Fruit fly (Drosophila melanogaster) whole organism, embryonic: ENCODE data around the gene Mad.

Experiments
- Aef1 ChIP-seq: fragments of 200-800 bp; sonication (Bioruptor generic); IDR thresholded peaks from 3 replicates; pipeline ENCODE4 v1.3.6; 2022; ENCODE audit warnings: missing biosample characterization, missing genetic modification characterization
- B-H2 ChIP-seq: fragments of 200-800 bp; sonication (Bioruptor generic); optimal IDR thresholded peaks from 2 replicates; lab custom pipeline; 2018; ENCODE audit warnings: missing biosample characterization, mild to moderate bottlenecking, missing genetic modification characterization
- Bteb2 ChIP-seq: fragments of 200-800 bp; sonication (Bioruptor generic); optimal IDR thresholded peaks from 2 replicates; lab custom pipeline; 2016; ENCODE audit warnings: missing biosample characterization, missing genetic modification characterization
- CG10267 ChIP-seq: fragments of 200-800 bp; sonication (Bioruptor generic); optimal IDR thresholded peaks from 2 replicates; lab custom pipeline; 2018; ENCODE audit warnings: missing biosample characterization, mild to moderate bottlenecking, missing genetic modification characterization, moderate library complexity
- CG10462 ChIP-seq: fragments of 200-800 bp; sonication (Bioruptor generic); optimal IDR thresholded peaks from 2 replicates; lab custom pipeline; 2016; ENCODE audit warnings: missing biosample characterization, missing genetic modification characterization
- CG10959 ChIP-seq: fragments of 200-800 bp; sonication (Bioruptor generic); IDR thresholded peaks from 2 replicates; pipeline ENCODE4 v1.3.6; 2022; ENCODE audit warnings: missing biosample characterization, missing genetic modification characterization
- CG12155 ChIP-seq: fragments of 200-800 bp; sonication (Bioruptor generic); optimal IDR thresholded peaks from 3 replicates; lab custom pipeline; 2016; ENCODE audit warnings: missing biosample characterization, missing genetic modification characterization
- CG12769 ChIP-seq: fragments of 200-800 bp; sonication (Bioruptor generic); optimal IDR thresholded peaks from 2 replicates; lab custom pipeline; 2019; ENCODE audit warnings: missing biosample characterization, mild to moderate bottlenecking, missing genetic modification characterization, moderate library complexity
- CG13424 ChIP-seq: fragments of 200-800 bp; sonication (Bioruptor generic); optimal IDR thresholded peaks from 2 replicates; lab custom pipeline; 2019; ENCODE audit warnings: missing biosample characterization, mild to moderate bottlenecking, missing genetic modification characterization, moderate library complexity
- CG17186 ChIP-seq: fragments of 200-800 bp; sonication (Bioruptor generic); optimal IDR thresholded peaks from 3 replicates; lab custom pipeline; 2017; ENCODE audit warnings: missing biosample characterization, missing genetic modification reagents, missing genetic modification characterization
- CG1832 ChIP-seq: fragments of 200-800 bp; sonication (Bioruptor generic); optimal IDR thresholded peaks from 2 replicates; lab custom pipeline; 2017; ENCODE audit warnings: missing biosample characterization, mild to moderate bottlenecking, missing genetic modification characterization, inconsistent platforms
- CG3838 ChIP-seq: fragments of 200-800 bp; sonication (Bioruptor generic); optimal IDR thresholded peaks from 3 replicates; lab custom pipeline; 2016; ENCODE audit warnings: missing biosample characterization, missing genetic modification characterization
- CG4424 ChIP-seq: fragments of 200-800 bp; sonication (Bioruptor generic); optimal IDR thresholded peaks from 3 replicates; lab custom pipeline; 2016; ENCODE audit warnings: missing biosample characterization, missing genetic modification characterization
- CG6689 ChIP-seq: fragments of 200-800 bp; sonication (Bioruptor generic); IDR thresholded peaks from 2 replicates; pipeline ENCODE4 v1.3.6; 2022; ENCODE audit warnings: missing biosample characterization, missing genetic modification characterization
- CG7745 ChIP-seq: fragments of 200-800 bp; sonication (Bioruptor generic); optimal IDR thresholded peaks from 2 replicates; lab custom pipeline; 2018; ENCODE audit warnings: missing biosample characterization, mild to moderate bottlenecking, missing genetic modification characterization, moderate library complexity
- CG7928 ChIP-seq: fragments of 200-800 bp; sonication (Bioruptor generic); optimal IDR thresholded peaks from 2 replicates; lab custom pipeline; 2017; ENCODE audit warnings: missing biosample characterization, mild to moderate bottlenecking, missing genetic modification characterization
- CG9817 ChIP-seq: fragments of 200-800 bp; sonication (Bioruptor generic); optimal IDR thresholded peaks from 2 replicates; lab custom pipeline; 2018; ENCODE audit warnings: missing biosample characterization, mild to moderate bottlenecking, missing genetic modification characterization, moderate library complexity
- Chrac-16 ChIP-seq: fragments of 200-800 bp; sonication (Bioruptor generic); optimal IDR thresholded peaks from 3 replicates; lab custom pipeline; 2016; ENCODE audit warnings: missing biosample characterization, missing genetic modification characterization
- Dp ChIP-seq: fragments of 200-800 bp; sonication (Bioruptor generic); optimal IDR thresholded peaks from 2 replicates; lab custom pipeline; 2018; ENCODE audit warnings: missing biosample characterization, mild to moderate bottlenecking, missing genetic modification characterization, moderate library complexity
- Ets97D ChIP-seq: fragments of 200-800 bp; sonication (Bioruptor generic); optimal IDR thresholded peaks from 3 replicates; lab custom pipeline; 2016; ENCODE audit warnings: missing biosample characterization, missing genetic modification characterization
- Fer3 ChIP-seq: fragments of 200-800 bp; sonication (Bioruptor generic); optimal IDR thresholded peaks from 2 replicates; lab custom pipeline; 2018; ENCODE audit warnings: missing biosample characterization, mild to moderate bottlenecking, missing genetic modification characterization, moderate library complexity
- H15 ChIP-seq: fragments of 200-800 bp; sonication (Bioruptor generic); IDR thresholded peaks from 3 replicates; pipeline ENCODE4 v1.3.6; 2022; ENCODE audit warnings: missing biosample characterization, missing genetic modification characterization
- HLH4C ChIP-seq: fragments of 200-800 bp; sonication (Bioruptor generic); IDR thresholded peaks from 3 replicates; pipeline ENCODE4 v1.3.6; 2022; ENCODE audit warnings: missing biosample characterization, missing genetic modification characterization; ENCODE audit not compliant: partially characterized antibody
- Kr ChIP-seq: fragments of 200-800 bp; sonication (Bioruptor generic); optimal IDR thresholded peaks from 2 replicates; lab custom pipeline; 2017; ENCODE audit warnings: missing biosample characterization, mild to moderate bottlenecking, missing genetic modification characterization
- NFAT ChIP-seq: fragments of 200-800 bp; sonication (Bioruptor generic); IDR thresholded peaks from 2 replicates; pipeline ENCODE4 v1.3.6; 2022; ENCODE audit warnings: missing biosample characterization, missing genetic modification characterization
- Ptx1 ChIP-seq: fragments of 200-800 bp; sonication (Bioruptor generic); IDR thresholded peaks from 2 replicates; pipeline ENCODE4 v1.3.6; 2022; ENCODE audit warnings: missing biosample characterization, missing genetic modification characterization
- Rx ChIP-seq: fragments of 200-800 bp; sonication (Bioruptor generic); IDR thresholded peaks from 2 replicates; pipeline ENCODE4 v1.3.6; 2022; ENCODE audit warnings: missing biosample characterization, missing genetic modification characterization
- Six4 ChIP-seq: fragments of 200-800 bp; sonication (Bioruptor generic); optimal IDR thresholded peaks from 2 replicates; lab custom pipeline; 2016; ENCODE audit warnings: missing biosample characterization, missing genetic modification characterization
- Sox100B ChIP-seq: fragments of 200-800 bp; sonication (Bioruptor generic); optimal IDR thresholded peaks from 3 replicates; lab custom pipeline; 2018; ENCODE audit warnings: missing biosample characterization, mild to moderate bottlenecking, missing genetic modification characterization
- ac ChIP-seq: fragments of 200-800 bp; sonication (Bioruptor generic); optimal IDR thresholded peaks from 3 replicates; lab custom pipeline; 2017; ENCODE audit warnings: missing biosample characterization, mild to moderate bottlenecking, missing genetic modification characterization
- bowl ChIP-seq: fragments of 200-800 bp; sonication (Bioruptor generic); IDR thresholded peaks from 2 replicates; pipeline ENCODE4 v1.3.6; 2022; ENCODE audit warnings: missing biosample characterization, missing genetic modification characterization
- cas ChIP-seq: fragments of 200-800 bp; sonication (Bioruptor generic); IDR thresholded peaks from 2 replicates; pipeline ENCODE4 v1.3.6; 2022; ENCODE audit warnings: missing biosample characterization, missing genetic modification characterization
- ci ChIP-seq: fragments of 200-800 bp; sonication (Bioruptor generic); IDR thresholded peaks from 3 replicates; pipeline ENCODE4 v1.3.6; 2022; ENCODE audit warnings: missing biosample characterization, missing genetic modification characterization
- dan ChIP-seq: fragments of 200-800 bp; sonication (Bioruptor generic); IDR thresholded peaks from 2 replicates; pipeline ENCODE4 v1.3.6; 2022; ENCODE audit warnings: missing biosample characterization, missing genetic modification characterization
- ems ChIP-seq: fragments of 200-800 bp; sonication (Bioruptor generic); optimal IDR thresholded peaks from 3 replicates; lab custom pipeline; 2016; ENCODE audit warnings: missing biosample characterization, missing genetic modification characterization
- fd64A ChIP-seq: fragments of 200-800 bp; sonication (Bioruptor generic); optimal IDR thresholded peaks from 3 replicates; lab custom pipeline; 2018; ENCODE audit warnings: missing biosample characterization, mild to moderate bottlenecking, missing genetic modification characterization
- gem ChIP-seq: fragments of 200-800 bp; sonication (Bioruptor generic); optimal IDR thresholded peaks from 2 replicates; lab custom pipeline; 2019; ENCODE audit warnings: missing biosample characterization, mild to moderate bottlenecking, missing genetic modification characterization, moderate library complexity
- hbn ChIP-seq: fragments of 200-800 bp; sonication (Bioruptor generic); IDR thresholded peaks from 2 replicates; pipeline ENCODE4 v1.3.6; 2022; ENCODE audit warnings: missing biosample characterization, missing genetic modification characterization; ENCODE audit not compliant: partially characterized antibody
- mld ChIP-seq: fragments of 200-800 bp; sonication (Bioruptor generic); IDR thresholded peaks from 3 replicates; pipeline ENCODE4 v1.3.6; 2022; ENCODE audit warnings: missing biosample characterization, missing genetic modification characterization; ENCODE audit not compliant: partially characterized antibody
- nerfin-2 ChIP-seq: fragments of 200-800 bp; sonication (Bioruptor generic); IDR thresholded peaks from 2 replicates; pipeline ENCODE4 v1.3.6; 2022; ENCODE audit warnings: missing biosample characterization, missing genetic modification characterization; ENCODE audit not compliant: partially characterized antibody
- pan ChIP-seq, 4 experiments: fragments of >200 bp in 3 of 4; fragments of 200-800 bp in 1 of 4; sonication (Bioruptor generic) in 1 of 4; optimal IDR thresholded peaks in 3 of 4; IDR thresholded peaks in 1 of 4; 2 replicates each; pipeline versions ENCODE4 v1.3.6 to Lab custom; 2017 to 2022; ENCODE audit warnings: missing biosample characterization in 2 of 4, missing genetic modification characterization in 2 of 4, mixed read lengths in 1 of 4
- pita ChIP-seq: fragments of 200-800 bp; sonication (Bioruptor generic); optimal IDR thresholded peaks from 2 replicates; lab custom pipeline; 2017; ENCODE audit warnings: missing biosample characterization, mild to moderate bottlenecking, missing genetic modification characterization
- repo ChIP-seq: fragments of 200-800 bp; sonication (Bioruptor generic); optimal IDR thresholded peaks from 2 replicates; lab custom pipeline; 2016; ENCODE audit warnings: missing biosample characterization, missing genetic modification characterization
- row ChIP-seq: fragments of 200-800 bp; sonication (Bioruptor generic); IDR thresholded peaks from 3 replicates; pipeline ENCODE4 v1.3.6; 2022; ENCODE audit warnings: missing biosample characterization, missing genetic modification characterization
- seq ChIP-seq: fragments of 200-800 bp; sonication (Bioruptor generic); IDR thresholded peaks from 2 replicates; pipeline ENCODE4 v1.3.6; 2022; ENCODE audit warnings: missing biosample characterization, missing genetic modification characterization
- sima ChIP-seq: fragments of 200-800 bp; sonication (Bioruptor generic); optimal IDR thresholded peaks from 2 replicates; lab custom pipeline; 2016; ENCODE audit warnings: missing biosample characterization, missing genetic modification characterization
- sob ChIP-seq: fragments of 200-800 bp; sonication (Bioruptor generic); IDR thresholded peaks from 2 replicates; pipeline ENCODE4 v1.3.6; 2022; ENCODE audit warnings: missing biosample characterization, missing genetic modification characterization
- toy ChIP-seq: fragments of 200-800 bp; sonication (Bioruptor generic); IDR thresholded peaks from 2 replicates; pipeline ENCODE4 v1.3.6; 2022; ENCODE audit warnings: missing biosample characterization, missing genetic modification characterization
- trh ChIP-seq: fragments of 200-800 bp; sonication (Bioruptor generic); optimal IDR thresholded peaks from 2 replicates; lab custom pipeline; 2016; ENCODE audit warnings: missing biosample characterization, missing genetic modification characterization
- wek ChIP-seq: fragments of 200-800 bp; sonication (Bioruptor generic); optimal IDR thresholded peaks from 3 replicates; lab custom pipeline; 2018; ENCODE audit warnings: missing biosample characterization, mild to moderate bottlenecking, missing genetic modification characterization, moderate library complexity
- zf30C ChIP-seq: fragments of 200-800 bp; sonication (Bioruptor generic); optimal IDR thresholded peaks from 3 replicates; lab custom pipeline; 2018; ENCODE audit warnings: missing biosample characterization, mild to moderate bottlenecking, missing genetic modification characterization

Gene Mad

DNA sequence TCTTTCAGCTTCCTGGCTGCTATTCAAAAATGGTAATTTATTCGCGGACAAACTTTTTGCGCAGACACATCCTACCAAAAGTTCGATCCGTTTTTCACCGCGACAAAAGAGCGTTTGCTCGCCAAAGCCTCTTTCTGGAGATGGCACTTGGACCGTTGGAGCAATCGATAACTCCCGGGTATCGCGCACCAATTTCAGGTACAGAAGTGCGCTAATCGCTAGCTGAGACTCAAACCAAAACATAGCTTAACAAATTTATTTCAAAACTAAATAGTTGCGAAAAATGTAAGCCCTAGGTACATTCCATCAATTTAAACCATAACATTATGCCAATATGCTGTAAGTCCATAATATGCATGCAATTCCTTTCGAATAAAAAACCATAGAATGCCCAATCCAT lies 14.7 kb downstream of the Mad start, which contains the start of gene toc (continued):
- peak; percentile 89 for TF ChIP-seq mld (GFP tag; lab: Robert Waterston, UW)
- TF ChIP-seq Rx (GFP tag; lab: Robert Waterston, UW) = no peak
- no peak for TF ChIP-seq CG10959 (GFP tag; lab: Robert Waterston, UW)
- TF ChIP-seq ac (GFP tag; lab: Kevin White, UChicago) = no peak
- no peak for TF ChIP-seq CG9817
- TF ChIP-seq CG7745 (tag; lab: Kevin White, UChicago) = no peak
- TF ChIP-seq Fer3 (tag; lab: Kevin White, UChicago) = no peak
- TF ChIP-seq NFAT (GFP tag; lab: Robert Waterston, UW) = no peak; the same call in 1 of the 2 replicates
- no peak for TF ChIP-seq Six4 (GFP tag; lab: Kevin White, UChicago)
- TF ChIP-seq CG10267 (tag; lab: Kevin White, UChicago) = peak; percentile 12
- TF ChIP-seq Kr (GFP tag; lab: Kevin White, UChicago) = no peak
- peak; percentile 25 for TF ChIP-seq CG12769 (tag; lab: Kevin White, UChicago)
- TF ChIP-seq CG13424 (tag; lab: Kevin White, UChicago) = no peak
- TF ChIP-seq sima = no peak
- TF ChIP-seq sob = no peak
- no peak for TF ChIP-seq fd64A (GFP tag; lab: Kevin White, UChicago)
- TF ChIP-seq CG4424 (GFP tag; lab: Kevin White, UChicago) = no peak
- no peak for TF ChIP-seq ems (GFP tag; lab: Kevin White, UChicago)
- TF ChIP-seq Ets97D (GFP tag; lab: Kevin White, UChicago) = peak; percentile 74
- peak; percentile 34; the same call in 1 of the 3 replicates for TF ChIP-seq row (GFP tag; lab: Robert Waterston, UW)
- TF ChIP-seq gem = no peak
- TF ChIP-seq Aef1 (GFP tag; lab: Robert Waterston, UW) = no peak
- peak; percentile 56 for TF ChIP-seq Dp
- TF ChIP-seq B-H2 = no peak
- TF ChIP-seq CG6689 (GFP tag; lab: Robert Waterston, UW) = no peak
- peak; percentile 97 for TF ChIP-seq CG17186 (GFP tag; lab: Kevin White, UChicago)
- no peak for TF ChIP-seq Chrac-16 (GFP tag; lab: Kevin White, UChicago)
- no peak for TF ChIP-seq wek (GFP tag; lab: Kevin White, UChicago)
- peak; percentile 89 for TF ChIP-seq HLH4C (GFP tag; lab: Robert Waterston, UW)
- no peak for TF ChIP-seq Bteb2 (GFP tag; lab: Kevin White, UChicago)
- TF ChIP-seq CG12155 (GFP tag; lab: Kevin White, UChicago) = peak; percentile 32
- peak; percentile 66 for TF ChIP-seq nerfin-2 (GFP tag; lab: Robert Waterston, UW)
- no peak for TF ChIP-seq cas (GFP tag; lab: Robert Waterston, UW)
- TF ChIP-seq repo = no peak
- TF ChIP-seq seq (GFP tag; lab: Robert Waterston, UW) = no peak
- TF ChIP-seq ci = peak; percentile 30; the same call in 1 of the 3 replicates
- TF ChIP-seq CG3838 (GFP tag; lab: Kevin White, UChicago) = no peak
- TF ChIP-seq hbn (GFP tag; lab: Robert Waterston, UW) = peak; percentile 65
- TF ChIP-seq zf30C (GFP tag; lab: Kevin White, UChicago) = no peak
- TF ChIP-seq CG10462 (GFP tag; lab: Kevin White, UChicago) = no peak
- TF ChIP-seq Sox100B (GFP tag; lab: Kevin White, UChicago) = no peak
- TF ChIP-seq bowl (GFP tag; lab: Robert Waterston, UW) = no peak
- TF ChIP-seq dan (GFP tag; lab: Robert Waterston, UW) = no peak
- TF ChIP-seq pan (optimal IDR thresholded peaks at IDR 0.05; lab: Kevin White, UChicago) = no peak
- TF ChIP-seq pan (GFP tag; optimal IDR thresholded peaks at IDR 0.05 in 1 of 2, IDR thresholded peaks at IDR 0.05 in 1 of 2) = no peak
- TF ChIP-seq trh (GFP tag; lab: Kevin White, UChicago) = no peak
- TF ChIP-seq CG7928 = no peak
- TF ChIP-seq H15 (GFP tag; lab: Robert Waterston, UW) = no peak
- no peak for TF ChIP-seq toy (GFP tag; lab: Robert Waterston, UW)
- TF ChIP-seq pita (GFP tag; lab: Kevin White, UChicago) = peak; percentile 49
- no peak for TF ChIP-seq CG1832 (GFP tag; lab: Kevin White, UChicago)
- TF ChIP-seq Ptx1 (GFP tag; lab: Robert Waterston, UW) = no peak
